Fruit fly (Drosophila melanogaster) whole organism: ENCODE measurements around the gene CCDC151.

Experiments
- psq ChIP-seq: fragments of >200 bp; optimal IDR thresholded peaks from 2 replicates; lab custom pipeline; 2017
- usp ChIP-seq: fragments of >200 bp; optimal IDR thresholded peaks from 2 replicates; lab custom pipeline; 2017; ENCODE audit warnings: missing biosample characterization, missing genetic modification characterization, mixed read lengths

- TF ChIP-seq psq (lab: Kevin White, UChicago) (no peak), usp (GFP tag; lab: Kevin White, UChicago) (no peak)
These were observed 10.0 kb upstream of the CCDC151 start, which contains the start of gene CG5906 for dm6 chr3L:11871205-11871604.
